Fruit fly (Drosophila melanogaster) whole organism, larva: ENCODE results near the gene CG12075.

ENCODE experiments used
- noc ChIP-seq: fragments of 200-800 bp; sonication (Bioruptor generic); optimal IDR thresholded peaks from 3 replicates; lab custom pipeline; 2019; ENCODE audit warnings: missing biosample characterization, mild to moderate bottlenecking, missing genetic modification characterization, moderate library complexity

Gene CG12075

dm6 chrX:8839370-8839769, 1.2 kb downstream of the CG12075 start:
- TF ChIP-seq noc (tag; lab: Kevin White, UChicago), result no peak

- no peak for TF ChIP-seq noc (tag; lab: Kevin White, UChicago)
Observed at dm6 chrX:8841438-8841837, 3.3 kb downstream of the CG12075 start.

- no peak for TF ChIP-seq noc (tag; lab: Kevin White, UChicago)
Observed at dm6 chrX:8843755-8844154, 5.6 kb downstream of the CG12075 start.

- no peak for TF ChIP-seq noc (tag; lab: Kevin White, UChicago)
Observed at dm6 chrX:8852170-8852569, 14.0 kb downstream of the CG12075 start.

dm6 chrX:8857098-8857724, 19.1 kb downstream of the CG12075 start:
- TF ChIP-seq noc (tag; lab: Kevin White, UChicago), result no peak

- no peak for TF ChIP-seq noc (tag; lab: Kevin White, UChicago)
Observed at dm6 chrX:8858679-8859078, 20.6 kb downstream of the CG12075 start.

dm6 chrX:8859517-8859916, 21.4 kb downstream of the CG12075 start:
- no peak for TF ChIP-seq noc (tag; lab: Kevin White, UChicago)

- TF ChIP-seq noc (tag; lab: Kevin White, UChicago), result peak; percentile 10
Observed at dm6 chrX:8861267-8861666, 23.1 kb downstream of the CG12075 start.

dm6 chrX:8863133-8863553, 25.0 kb downstream of the CG12075 start:
- no peak for TF ChIP-seq noc (tag; lab: Kevin White, UChicago)

- TF ChIP-seq noc (tag; lab: Kevin White, UChicago), result peak; percentile 75
Observed at dm6 chrX:8863554-8864498, 25.7 kb downstream of the CG12075 start.

- TF ChIP-seq noc (tag; lab: Kevin White, UChicago), result peak; percentile 6
Observed at dm6 chrX:8866256-8866655, 28.1 kb downstream of the CG12075 start.

- no peak for TF ChIP-seq noc (tag; lab: Kevin White, UChicago)
Observed at dm6 chrX:8867481-8867880, 29.4 kb downstream of the CG12075 start.

dm6 chrX:8878967-8879554, 40.9 kb downstream of the CG12075 start:
- TF ChIP-seq noc (tag; lab: Kevin White, UChicago), result peak; percentile 71

dm6 chrX:8881729-8882128, 43.6 kb downstream of the CG12075 start:
- no peak for TF ChIP-seq noc (tag; lab: Kevin White, UChicago)

- no peak for TF ChIP-seq noc (tag; lab: Kevin White, UChicago)
Observed at dm6 chrX:8883388-8883787, 45.3 kb downstream of the CG12075 start.

dm6 chrX:8883954-8884353, 45.8 kb downstream of the CG12075 start:
- no peak for TF ChIP-seq noc (tag; lab: Kevin White, UChicago)
